Worm (Caenorhabditis elegans) whole organism, young adult: ENCODE data around the gene C45G9.8.

Experiments
- B0019.2 ChIP-seq: fragments of 200-800 bp; sonication (Bioruptor generic); conservative IDR thresholded peaks from 2 replicates; pipeline ENCODE4 v1.3.6; 2022; ENCODE audit warnings: missing genetic modification reagents, missing genetic modification characterization, missing compliant biosample characterization
- B0336.3 ChIP-seq: fragments of 200-800 bp; sonication (Bioruptor generic); IDR thresholded peaks from 2 replicates; pipeline ENCODE4 v1.3.6; 2022; ENCODE audit warnings: missing genetic modification characterization, missing compliant biosample characterization
- D2030.7 ChIP-seq: fragments of 200-800 bp; sonication (Bioruptor generic); IDR thresholded peaks from 2 replicates; pipeline ENCODE4 v1.3.6; 2022; ENCODE audit warnings: missing genetic modification reagents, missing genetic modification characterization, missing compliant biosample characterization
- F10E7.11 ChIP-seq: sonication (generic microtip); optimal IDR thresholded peaks from 2 replicates; lab custom pipeline; 2017; ENCODE audit warnings: mild to moderate bottlenecking, missing genetic modification characterization, moderate library complexity, missing compliant biosample characterization
- F23B12.7 ChIP-seq: sonication (generic microtip); optimal IDR thresholded peaks from 2 replicates; lab custom pipeline; 2017; ENCODE audit warnings: missing genetic modification characterization, mild to moderate bottlenecking, missing compliant biosample characterization, antibody characterized with exemption, moderate library complexity; ENCODE audit not compliant: insufficient read depth
- F39B2.1 ChIP-seq: fragments of 200-800 bp; sonication (Bioruptor generic); IDR thresholded peaks from 2 replicates; pipeline ENCODE4 v1.3.6; 2022; ENCODE audit warnings: missing genetic modification reagents, missing genetic modification characterization, missing compliant biosample characterization
- F49E8.2 ChIP-seq: sonication (generic microtip); optimal IDR thresholded peaks from 3 replicates; lab custom pipeline; 2017; ENCODE audit warnings: missing genetic modification characterization, mild to moderate bottlenecking, missing compliant biosample characterization, antibody characterized with exemption, moderate library complexity; ENCODE audit not compliant: insufficient read depth
- K11D2.4 ChIP-seq: fragments of 200-800 bp; sonication (Bioruptor generic); IDR thresholded peaks from 2 replicates; pipeline ENCODE4 v1.3.6; 2022; ENCODE audit warnings: missing genetic modification reagents, missing genetic modification characterization, missing compliant biosample characterization
- T07F8.4 ChIP-seq: sonication (generic microtip); optimal IDR thresholded peaks from 2 replicates; lab custom pipeline; 2016; ENCODE audit warnings: mild to moderate bottlenecking, missing genetic modification characterization, moderate library complexity, missing compliant biosample characterization
- T26A5.8 ChIP-seq: sonication (generic microtip); optimal IDR thresholded peaks from 2 replicates; lab custom pipeline; 2016; ENCODE audit warnings: missing genetic modification characterization, missing compliant biosample characterization
- Y79H2A.3 ChIP-seq: fragments of 200-800 bp; sonication (Bioruptor generic); conservative IDR thresholded peaks from 2 replicates; pipeline ENCODE4 v1.3.6; 2022; ENCODE audit warnings: missing genetic modification reagents, missing genetic modification characterization, missing compliant biosample characterization
- ZK185.1 ChIP-seq: sonication (generic microtip); optimal IDR thresholded peaks from 2 replicates; lab custom pipeline; 2016; ENCODE audit warnings: mild to moderate bottlenecking, missing genetic modification characterization, missing compliant biosample characterization; ENCODE audit not compliant: poor library complexity, severe bottlenecking
- akir-1 ChIP-seq: fragments of 200-800 bp; sonication (Bioruptor generic); optimal IDR thresholded peaks from 2 replicates; lab custom pipeline; 2018; ENCODE audit warnings: mild to moderate bottlenecking, missing genetic modification characterization, moderate library complexity, missing compliant biosample characterization
- ama-1 ChIP-seq, 3 experiments: fragments of 150-350 bp in 1 of 3; sonication (generic microtip) in 2 of 3; optimal IDR thresholded peaks; 2 replicates each; lab custom pipeline; 2014 to 2018; ENCODE audit warnings: missing biosample characterization in 2 of 3, missing genetic modification characterization in 2 of 3, missing genetic modification reagents in 2 of 3
- aptf-3 ChIP-seq: fragments of 200-800 bp; sonication (Bioruptor generic); IDR thresholded peaks from 2 replicates; pipeline ENCODE4 v1.3.6; 2022; ENCODE audit warnings: missing genetic modification characterization, missing compliant biosample characterization
- atf-7 ChIP-seq: sonication (generic microtip); optimal IDR thresholded peaks from 2 replicates; lab custom pipeline; 2017; ENCODE audit warnings: mild to moderate bottlenecking, missing genetic modification characterization, missing compliant biosample characterization
- athp-1 ChIP-seq: sonication (generic microtip); optimal IDR thresholded peaks from 2 replicates; lab custom pipeline; 2017; ENCODE audit warnings: mild to moderate bottlenecking, missing genetic modification characterization, missing compliant biosample characterization
- attf-5 ChIP-seq: fragments of 200-800 bp; sonication (Bioruptor generic); optimal IDR thresholded peaks from 2 replicates; lab custom pipeline; 2018; ENCODE audit warnings: mild to moderate bottlenecking, missing genetic modification characterization, missing compliant biosample characterization
- ccch-3 ChIP-seq: fragments of 200-800 bp; sonication (Bioruptor generic); optimal IDR thresholded peaks from 2 replicates; lab custom pipeline; 2018; ENCODE audit warnings: mild to moderate bottlenecking, missing genetic modification characterization, missing compliant biosample characterization
- cebp-1 ChIP-seq, 2 experiments: fragments of 200-800 bp in 1 of 2; sonication (Bioruptor generic) in 1 of 2; sonication (generic microtip) in 1 of 2; IDR thresholded peaks in 1 of 2; optimal IDR thresholded peaks in 1 of 2; 2 replicates each; pipeline versions ENCODE4 v1.3.6 to Lab custom; 2017 to 2022; ENCODE audit warnings: missing compliant biosample characterization in 2 of 2, missing genetic modification characterization in 2 of 2, mild to moderate bottlenecking in 1 of 2, missing genetic modification reagents in 1 of 2, moderate library complexity in 1 of 2
- ceh-40 ChIP-seq: fragments of 200-800 bp; sonication (Bioruptor generic); IDR thresholded peaks from 2 replicates; pipeline ENCODE4 v1.3.6; 2022; ENCODE audit warnings: missing genetic modification characterization, missing compliant biosample characterization
- ceh-79 ChIP-seq: sonication (generic microtip); optimal IDR thresholded peaks from 2 replicates; lab custom pipeline; 2017; ENCODE audit warnings: mild to moderate bottlenecking, missing genetic modification characterization, missing compliant biosample characterization
- ceh-91 ChIP-seq: fragments of 200-800 bp; sonication (Bioruptor generic); IDR thresholded peaks from 2 replicates; pipeline ENCODE4 v1.3.6; 2022; ENCODE audit warnings: missing genetic modification reagents, missing genetic modification characterization, missing compliant biosample characterization
- dpff-1 ChIP-seq: sonication (generic microtip); optimal IDR thresholded peaks from 2 replicates; lab custom pipeline; 2017; ENCODE audit warnings: mild to moderate bottlenecking, missing genetic modification characterization, missing compliant biosample characterization
- egl-44 ChIP-seq: fragments of 200-800 bp; sonication (Bioruptor generic); IDR thresholded peaks from 2 replicates; pipeline ENCODE4 v1.3.6; 2022; ENCODE audit warnings: missing genetic modification reagents, missing genetic modification characterization, missing compliant biosample characterization
- ekl-4 ChIP-seq: fragments of 200-800 bp; sonication (Bioruptor generic); IDR thresholded peaks from 2 replicates; pipeline ENCODE4 v1.3.6; 2022; ENCODE audit warnings: missing genetic modification reagents, missing genetic modification characterization, missing compliant biosample characterization
- ets-4 ChIP-seq: fragments of 200-800 bp; sonication (Bioruptor generic); optimal IDR thresholded peaks from 2 replicates; lab custom pipeline; 2018; ENCODE audit warnings: mild to moderate bottlenecking, missing genetic modification characterization, missing compliant biosample characterization
- him-1 ChIP-seq: sonication (generic microtip); optimal IDR thresholded peaks from 2 replicates; lab custom pipeline; 2016; ENCODE audit warnings: missing genotype, missing genetic modification reagents, missing genetic modification characterization, missing compliant biosample characterization
- hlh-12 ChIP-seq: sonication (generic microtip); optimal IDR thresholded peaks from 2 replicates; lab custom pipeline; 2016; ENCODE audit warnings: missing genetic modification characterization, missing compliant biosample characterization
- hsf-1 ChIP-seq: fragments of 200-800 bp; sonication (Bioruptor generic); IDR thresholded peaks from 2 replicates; pipeline ENCODE4 v1.3.6; 2022; ENCODE audit warnings: missing genetic modification reagents, missing genetic modification characterization, missing compliant biosample characterization
- let-607 ChIP-seq, 2 experiments: fragments of 200-800 bp in 1 of 2; sonication (Bioruptor generic) in 1 of 2; sonication (generic microtip) in 1 of 2; optimal IDR thresholded peaks; 2 replicates each; lab custom pipeline; 2016 to 2018; ENCODE audit warnings: mild to moderate bottlenecking in 2 of 2, missing compliant biosample characterization in 2 of 2, missing genetic modification characterization in 2 of 2, moderate library complexity in 2 of 2, missing genotype in 1 of 2
- lin-26 ChIP-seq: fragments of 200-800 bp; sonication (Bioruptor generic); IDR thresholded peaks from 2 replicates; pipeline ENCODE4 v1.3.6; 2022; ENCODE audit warnings: missing genetic modification reagents, missing genetic modification characterization, missing compliant biosample characterization
- lin-35 ChIP-seq, 3 experiments: fragments of 150-350 bp in 2 of 3; sonication (generic microtip) in 1 of 3; optimal IDR thresholded peaks; 2 replicates each; lab custom pipeline; 2014 to 2018; ENCODE audit warnings: missing biosample characterization in 3 of 3, missing genetic modification characterization in 3 of 3, missing genetic modification reagents in 3 of 3
- lir-1 ChIP-seq: fragments of 200-800 bp; sonication (Bioruptor generic); conservative IDR thresholded peaks from 2 replicates; pipeline ENCODE4 v1.3.6; 2022; ENCODE audit warnings: missing genetic modification reagents, missing genetic modification characterization, missing compliant biosample characterization
- lsl-1 ChIP-seq: fragments of 200-800 bp; sonication (Bioruptor generic); optimal IDR thresholded peaks from 2 replicates; lab custom pipeline; 2018; ENCODE audit warnings: mild to moderate bottlenecking, missing genetic modification characterization, moderate library complexity, missing compliant biosample characterization
- mxl-1 ChIP-seq: sonication (generic microtip); optimal IDR thresholded peaks from 2 replicates; lab custom pipeline; 2016; ENCODE audit warnings: missing genetic modification characterization, missing compliant biosample characterization
- nfya-1 ChIP-seq: sonication (generic microtip); optimal IDR thresholded peaks from 2 replicates; lab custom pipeline; 2017; ENCODE audit warnings: antibody characterized with exemption, missing compliant biosample characterization, missing genetic modification characterization, borderline replicate concordance; ENCODE audit not compliant: insufficient read depth
- nhr-27 ChIP-seq: fragments of 200-800 bp; sonication (Bioruptor generic); optimal IDR thresholded peaks from 2 replicates; lab custom pipeline; 2018; ENCODE audit warnings: mild to moderate bottlenecking, missing genetic modification characterization, moderate library complexity, missing compliant biosample characterization
- pbrm-1 ChIP-seq: fragments of 200-800 bp; sonication (Bioruptor generic); IDR thresholded peaks from 2 replicates; pipeline ENCODE4 v1.3.6; 2022; ENCODE audit warnings: missing genetic modification reagents, missing genetic modification characterization, missing compliant biosample characterization
- pha-4 ChIP-seq: fragments of 150-350 bp; sonication (generic microtip); optimal IDR thresholded peaks from 2 replicates; lab custom pipeline; 2014; ENCODE audit warnings: missing biosample characterization, missing genetic modification reagents, missing genetic modification characterization
- repo-1 ChIP-seq: sonication (generic microtip); optimal IDR thresholded peaks from 2 replicates; lab custom pipeline; 2017; ENCODE audit warnings: mild to moderate bottlenecking, missing genetic modification characterization, missing compliant biosample characterization
- sdz-38 ChIP-seq: sonication (generic microtip); optimal IDR thresholded peaks from 2 replicates; lab custom pipeline; 2016; ENCODE audit warnings: missing genotype, missing genetic modification characterization, missing compliant biosample characterization
- snpc-1.1 ChIP-seq: sonication (generic microtip); optimal IDR thresholded peaks from 2 replicates; lab custom pipeline; 2017; ENCODE audit warnings: missing genetic modification characterization, mild to moderate bottlenecking, missing compliant biosample characterization, antibody characterized with exemption, moderate library complexity, missing genotype, missing genetic modification reagents; ENCODE audit not compliant: insufficient read depth
- tlf-1 ChIP-seq: fragments of 200-800 bp; sonication (Bioruptor generic); optimal IDR thresholded peaks from 2 replicates; lab custom pipeline; 2018; ENCODE audit warnings: mild to moderate bottlenecking, missing genetic modification characterization, missing compliant biosample characterization
- ztf-3 ChIP-seq: fragments of 200-800 bp; sonication (Bioruptor generic); optimal IDR thresholded peaks from 2 replicates; lab custom pipeline; 2018; ENCODE audit warnings: mild to moderate bottlenecking, missing genetic modification characterization, missing compliant biosample characterization
- ztf-6 ChIP-seq: fragments of 200-800 bp; sonication (Bioruptor generic); IDR thresholded peaks from 2 replicates; pipeline ENCODE4 v1.3.6; 2022; ENCODE audit warnings: missing genetic modification reagents, missing genetic modification characterization, missing compliant biosample characterization

C45G9.8 gene

DNA sequence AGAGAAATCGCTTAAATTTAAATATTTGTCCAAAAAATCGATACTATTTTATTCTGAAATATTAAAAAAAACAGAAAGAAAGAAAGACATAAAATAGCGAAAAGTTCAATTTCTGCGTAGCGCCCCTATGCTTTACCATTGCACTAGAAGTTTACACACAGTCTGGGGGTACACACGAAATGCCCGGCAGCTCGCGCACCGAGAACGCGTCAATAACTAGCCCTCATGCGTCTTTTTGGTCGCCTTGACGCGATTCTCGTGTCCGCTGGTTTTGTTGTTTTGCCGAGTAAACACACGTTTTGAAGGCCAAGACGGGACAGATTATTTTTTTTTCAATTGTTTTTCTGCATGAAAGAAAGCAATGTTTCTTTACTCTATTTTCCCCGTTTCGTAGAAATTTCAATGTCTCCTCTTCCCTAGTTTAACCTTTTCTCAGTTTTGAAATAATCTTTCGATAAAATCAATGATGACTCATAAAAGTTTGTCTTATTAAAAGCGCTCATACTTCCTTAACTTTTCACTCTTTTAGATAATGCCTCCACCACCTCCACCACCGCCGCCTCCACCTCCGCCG, 35.2 kb downstream of the C45G9.8 start, which contains the start of gene wip-1 (continued):
- TF ChIP-seq nfya-1 (tag; lab: Kevin White, UChicago) (no peak), T26A5.8 (tag; lab: Kevin White, UChicago) (no peak), ztf-6 (GFP tag; lab: Robert Waterston, UW) (0 out of 2 replicates have a peak, but pooled peaks have one; percentile 73), B0019.2 (GFP tag; lab: Robert Waterston, UW) (peak; percentile 91), lin-35 (GFP tag; optimal IDR thresholded peaks at IDR 0.05; lab: Kevin White, UChicago) (peak; percentile 58 to 97 (median 82)), akir-1 (peak; percentile 59), lsl-1 (GFP tag; lab: Kevin White, UChicago) (peak; percentile 93), D2030.7 (GFP tag; lab: Robert Waterston, UW) (peak; percentile 96), cebp-1 (GFP tag; IDR thresholded peaks at IDR 0.05; lab: Robert Waterston, UW) (peak; percentile 90), cebp-1 (tag; optimal IDR thresholded peaks at IDR 0.05; lab: Kevin White, UChicago) (peak; percentile 97), F49E8.2 (peak; percentile 95), athp-1 (tag; lab: Kevin White, UChicago) (peak; percentile 98), let-607 (tag; optimal IDR thresholded peaks at IDR 0.05; lab: Kevin White, UChicago) (peak; percentile 85 to 94), ceh-91 (GFP tag; lab: Robert Waterston, UW) (peak; percentile 93), egl-44 (GFP tag; lab: Robert Waterston, UW) (peak; percentile 96), hlh-12 (no peak), lir-1 (GFP tag; lab: Robert Waterston, UW) (peak; percentile 95), mxl-1 (tag; lab: Kevin White, UChicago) (peak; percentile 37), lin-26 (GFP tag; lab: Robert Waterston, UW) (peak; percentile 89), F10E7.11 (peak; percentile 71), F23B12.7 (tag; lab: Kevin White, UChicago) (peak; percentile 98), him-1 (peak; percentile 84), Y79H2A.3 (peak; percentile 83), ekl-4 (GFP tag; lab: Robert Waterston, UW) (peak; percentile 98), repo-1 (peak; percentile 96), ama-1 (optimal IDR thresholded peaks at IDR 0.05; lab: Kevin White, UChicago) (no peak), ama-1 (GFP tag; optimal IDR thresholded peaks at IDR 0.05; lab: Kevin White, UChicago) (peak; percentile 27 to 80), nhr-27 (tag; lab: Kevin White, UChicago) (peak; percentile 72), ztf-3 (GFP tag; lab: Kevin White, UChicago) (peak; percentile 73), aptf-3 (GFP tag; lab: Robert Waterston, UW) (0 out of 2 replicates have a peak, but pooled peaks have one; percentile 24), T07F8.4 (tag; lab: Kevin White, UChicago) (peak; percentile 88), sdz-38 (tag; lab: Kevin White, UChicago) (no peak), ets-4 (GFP tag; lab: Kevin White, UChicago) (peak; percentile 97), K11D2.4 (GFP tag; lab: Robert Waterston, UW) (peak; percentile 94), F39B2.1 (GFP tag; lab: Robert Waterston, UW) (peak; percentile 93), attf-5 (GFP tag; lab: Kevin White, UChicago) (peak; percentile 100), atf-7 (tag; lab: Kevin White, UChicago) (peak; percentile 92), pha-4 (tag; lab: Kevin White, UChicago) (peak; percentile 80), ceh-40 (GFP tag; lab: Robert Waterston, UW) (no peak), pbrm-1 (GFP tag; lab: Robert Waterston, UW) (peak; percentile 99), tlf-1 (GFP tag; lab: Kevin White, UChicago) (peak; percentile 99), hsf-1 (GFP tag; lab: Robert Waterston, UW) (peak; percentile 90), dpff-1 (tag; lab: Kevin White, UChicago) (no peak), B0336.3 (GFP tag; lab: Robert Waterston, UW) (peak; percentile 99), snpc-1.1 (peak; percentile 81), ceh-79 (tag; lab: Kevin White, UChicago) (peak; percentile 70), ZK185.1 (tag; lab: Kevin White, UChicago) (peak; percentile 96), ccch-3 (no peak)
